Fruit fly (Drosophila melanogaster) whole organism, adult: Measurements from ENCODE around the gene mRpL14.

ENCODE experiments used
- CG12768 ChIP-seq: fragments of 200-800 bp; sonication (Bioruptor generic); optimal IDR thresholded peaks from 2 replicates; lab custom pipeline; 2017; ENCODE audit warnings: missing biosample characterization, missing genetic modification characterization, mild to moderate bottlenecking, moderate library complexity, missing genetic modification reagents
- CG14711 ChIP-seq: fragments of 200-800 bp; sonication (Bioruptor generic); optimal IDR thresholded peaks from 2 replicates; lab custom pipeline; 2018; ENCODE audit warnings: missing biosample characterization, mild to moderate bottlenecking, missing genetic modification characterization, moderate library complexity
- CG5204 ChIP-seq: fragments of 200-800 bp; sonication (Bioruptor generic); optimal IDR thresholded peaks from 2 replicates; lab custom pipeline; 2016; ENCODE audit warnings: missing biosample characterization, missing genetic modification characterization
- CG7045 ChIP-seq: fragments of 200-800 bp; sonication (Bioruptor generic); optimal IDR thresholded peaks from 2 replicates; lab custom pipeline; 2017; ENCODE audit warnings: missing biosample characterization, mild to moderate bottlenecking, missing genetic modification characterization
- CG7101 ChIP-seq: fragments of 200-800 bp; sonication (Bioruptor generic); optimal IDR thresholded peaks from 2 replicates; lab custom pipeline; 2018; ENCODE audit warnings: missing biosample characterization, mild to moderate bottlenecking, missing genetic modification characterization, moderate library complexity
- Clk ChIP-seq: fragments of 200-800 bp; sonication (Bioruptor generic); optimal IDR thresholded peaks from 2 replicates; lab custom pipeline; 2017; ENCODE audit warnings: missing biosample characterization, missing genetic modification characterization
- Hr96 ChIP-seq: fragments of 200-800 bp; sonication (Bioruptor generic); optimal IDR thresholded peaks from 2 replicates; lab custom pipeline; 2016; ENCODE audit warnings: missing biosample characterization, missing genetic modification characterization
- Mnt ChIP-seq: fragments of 200-800 bp; sonication (Bioruptor generic); optimal IDR thresholded peaks from 2 replicates; lab custom pipeline; 2016; ENCODE audit warnings: missing biosample characterization, mild to moderate bottlenecking, missing genetic modification characterization
- bab1 ChIP-seq: fragments of 200-800 bp; sonication (Bioruptor generic); optimal IDR thresholded peaks from 3 replicates; lab custom pipeline; 2019; ENCODE audit warnings: missing biosample characterization, mild to moderate bottlenecking, missing genetic modification characterization, moderate library complexity
- cnc ChIP-seq, 2 experiments: fragments of >200 bp; optimal IDR thresholded peaks; 2 replicates each; lab custom pipeline; 2017
- kay ChIP-seq: fragments of 200-800 bp; sonication (Bioruptor generic); peaks from one replicate; lab custom pipeline; 2016; ENCODE audit warnings: missing biosample characterization, missing genetic modification characterization, borderline replicate concordance
- tj ChIP-seq: fragments of 200-800 bp; sonication (Bioruptor generic); optimal IDR thresholded peaks from 3 replicates; lab custom pipeline; 2017; ENCODE audit warnings: missing biosample characterization, mild to moderate bottlenecking, missing genetic modification characterization, moderate library complexity
- toe ChIP-seq: fragments of 200-800 bp; sonication (Bioruptor generic); optimal IDR thresholded peaks from 2 replicates; lab custom pipeline; 2016; ENCODE audit warnings: missing biosample characterization, missing genetic modification characterization

DNA sequence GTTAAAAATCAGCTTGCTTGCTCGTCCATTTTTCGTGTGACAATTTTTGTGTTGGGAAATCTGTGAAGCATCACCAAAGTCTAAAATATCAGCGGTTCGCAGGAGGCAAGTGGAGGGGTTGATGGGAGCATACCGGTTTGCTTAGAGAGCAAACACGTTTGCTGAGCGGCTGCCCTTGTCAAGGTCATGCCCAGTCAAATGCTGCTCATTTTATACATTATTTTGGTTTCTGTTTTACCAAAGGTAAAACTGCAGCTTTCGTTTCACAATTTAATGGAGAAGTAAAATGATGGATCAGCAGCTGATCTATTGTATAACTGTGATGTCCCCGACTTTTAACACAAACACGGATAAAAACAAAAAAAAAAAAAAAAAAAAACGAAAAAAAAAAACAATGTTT is 18.0 kb upstream of the mRpL14 start:
- TF ChIP-seq toe (no peak), CG14711 (tag; lab: Kevin White, UChicago) (no peak), kay (GFP tag; lab: Kevin White, UChicago) (no peak), Clk (GFP tag; lab: Kevin White, UChicago) (no peak), bab1 (GFP tag; lab: Kevin White, UChicago) (no peak), Hr96 (no peak), CG7101 (tag; lab: Kevin White, UChicago) (no peak), Mnt (GFP tag; lab: Kevin White, UChicago) (no peak), CG7045 (GFP tag; lab: Kevin White, UChicago) (no peak), CG5204 (GFP tag; lab: Kevin White, UChicago) (no peak), CG12768 (GFP tag; lab: Kevin White, UChicago) (no peak), tj (GFP tag; lab: Kevin White, UChicago) (no peak), cnc (optimal IDR thresholded peaks at IDR 0.05; lab: Kevin White, UChicago) (no peak)
